Worm (Caenorhabditis elegans) whole organism, late embryonic: ENCODE measurements around the gene T06D4.1.

Experiments used
- F13H6.1 ChIP-seq: sonication (generic microtip); optimal IDR thresholded peaks from 2 replicates; lab custom pipeline; 2016; ENCODE audit warnings: missing genetic modification characterization, missing compliant biosample characterization
- K02D7.2 ChIP-seq: sonication (generic microtip); optimal IDR thresholded peaks from 2 replicates; lab custom pipeline; 2017; ENCODE audit warnings: mild to moderate bottlenecking, missing genetic modification characterization, missing compliant biosample characterization
- Y22D7AL.16 ChIP-seq: sonication (generic microtip); optimal IDR thresholded peaks from 2 replicates; lab custom pipeline; 2016; ENCODE audit warnings: missing genetic modification characterization, missing compliant biosample characterization
- ceh-19 ChIP-seq: fragments of 200-800 bp; sonication (Bioruptor generic); optimal IDR thresholded peaks from 2 replicates; lab custom pipeline; 2018; ENCODE audit warnings: mild to moderate bottlenecking, missing genetic modification characterization, missing compliant biosample characterization
- ceh-22 ChIP-seq: sonication (generic microtip); optimal IDR thresholded peaks from 2 replicates; lab custom pipeline; 2017; ENCODE audit warnings: missing biosample characterization, missing genetic modification characterization
- ceh-24 ChIP-seq: sonication (generic microtip); optimal IDR thresholded peaks from 2 replicates; lab custom pipeline; 2016; ENCODE audit warnings: mild to moderate bottlenecking, missing genetic modification characterization, missing compliant biosample characterization
- ceh-34 ChIP-seq: sonication (generic microtip); optimal IDR thresholded peaks from 2 replicates; lab custom pipeline; 2016; ENCODE audit warnings: mild to moderate bottlenecking, missing genetic modification characterization, missing compliant biosample characterization
- dmd-4 ChIP-seq: sonication (generic microtip); optimal IDR thresholded peaks from 2 replicates; lab custom pipeline; 2016; ENCODE audit warnings: borderline replicate concordance, missing genetic modification characterization, missing compliant biosample characterization
- fax-1 ChIP-seq: sonication (generic microtip); optimal IDR thresholded peaks from 2 replicates; lab custom pipeline; 2016; ENCODE audit warnings: missing genotype, missing genetic modification characterization, missing compliant biosample characterization
- fkh-10 ChIP-seq: fragments of 150-350 bp; optimal IDR thresholded peaks from 2 replicates; lab custom pipeline; 2014; ENCODE audit warnings: missing biosample characterization, missing genetic modification reagents, missing genetic modification characterization
- fkh-6 ChIP-seq: sonication (generic microtip); optimal IDR thresholded peaks from 2 replicates; lab custom pipeline; 2016; ENCODE audit warnings: missing genetic modification characterization, missing compliant biosample characterization
- hlh-6 ChIP-seq: sonication (generic microtip); optimal IDR thresholded peaks from 2 replicates; lab custom pipeline; 2016; ENCODE audit warnings: missing genotype, missing genetic modification characterization, missing compliant biosample characterization
- lim-6 ChIP-seq: sonication (generic microtip); optimal IDR thresholded peaks from 2 replicates; lab custom pipeline; 2016; ENCODE audit warnings: missing genetic modification characterization, missing compliant biosample characterization
- lin-11 ChIP-seq: fragments of 200-800 bp; sonication (Bioruptor generic); optimal IDR thresholded peaks from 2 replicates; lab custom pipeline; 2018; ENCODE audit warnings: mild to moderate bottlenecking, missing genetic modification characterization, missing compliant biosample characterization
- madf-2 ChIP-seq: sonication (generic microtip); optimal IDR thresholded peaks from 2 replicates; lab custom pipeline; 2017; ENCODE audit warnings: missing genetic modification characterization, missing compliant biosample characterization
- mec-3 ChIP-seq: sonication (generic microtip); optimal IDR thresholded peaks from 2 replicates; lab custom pipeline; 2016; ENCODE audit warnings: borderline replicate concordance, missing genetic modification characterization, missing compliant biosample characterization
- nhr-11 ChIP-seq: fragments of 150-350 bp; optimal IDR thresholded peaks from 2 replicates; lab custom pipeline; 2014; ENCODE audit warnings: missing biosample characterization, missing genetic modification characterization
- pag-3 ChIP-seq: sonication (generic microtip); optimal IDR thresholded peaks from 2 replicates; lab custom pipeline; 2016; ENCODE audit warnings: missing compliant biosample characterization, missing genetic modification characterization, borderline replicate concordance
- pqm-1 ChIP-seq: sonication (generic microtip); optimal IDR thresholded peaks from 2 replicates; lab custom pipeline; 2016; ENCODE audit warnings: missing genetic modification characterization, missing compliant biosample characterization
- pros-1 ChIP-seq: fragments of 150-350 bp; optimal IDR thresholded peaks from 2 replicates; lab custom pipeline; 2014; ENCODE audit warnings: missing biosample characterization, missing genetic modification reagents, missing genetic modification characterization
- sox-2 ChIP-seq: fragments of 200-800 bp; sonication (Bioruptor generic); IDR thresholded peaks from 2 replicates; pipeline ENCODE4 v1.3.6; 2022; ENCODE audit warnings: missing genetic modification reagents, missing genetic modification characterization, missing compliant biosample characterization
- syd-9 ChIP-seq: sonication (generic microtip); optimal IDR thresholded peaks from 2 replicates; lab custom pipeline; 2016; ENCODE audit warnings: mild to moderate bottlenecking, missing genetic modification characterization, moderate library complexity, missing compliant biosample characterization
- tbx-7 ChIP-seq: sonication (generic microtip); optimal IDR thresholded peaks from 2 replicates; lab custom pipeline; 2016; ENCODE audit warnings: missing genotype, missing genetic modification characterization, missing compliant biosample characterization
- ttx-3 ChIP-seq: sonication (generic microtip); optimal IDR thresholded peaks from 2 replicates; lab custom pipeline; 2016; ENCODE audit warnings: missing genetic modification reagents, missing genetic modification characterization, missing compliant biosample characterization
- unc-3 ChIP-seq, 2 experiments: fragments of 200-800 bp in 1 of 2; sonication (Bioruptor generic) in 1 of 2; sonication (generic microtip) in 1 of 2; conservative IDR thresholded peaks in 1 of 2; optimal IDR thresholded peaks in 1 of 2; 2 replicates each; pipeline versions ENCODE4 v1.3.6 to Lab custom; 2016 to 2022; ENCODE audit warnings: missing compliant biosample characterization in 2 of 2, missing genetic modification characterization in 2 of 2, missing genetic modification reagents in 1 of 2
- unc-55 ChIP-seq: sonication (generic microtip); optimal IDR thresholded peaks from 2 replicates; lab custom pipeline; 2017; ENCODE audit warnings: missing biosample characterization, missing genetic modification reagents, missing genetic modification characterization
- unc-86 ChIP-seq: sonication (generic microtip); optimal IDR thresholded peaks from 2 replicates; lab custom pipeline; 2016; ENCODE audit warnings: missing genetic modification characterization, missing compliant biosample characterization
- zip-5 ChIP-seq: sonication (generic microtip); optimal IDR thresholded peaks from 2 replicates; lab custom pipeline; 2016; ENCODE audit warnings: missing genetic modification characterization, missing compliant biosample characterization
- ztf-16 ChIP-seq: sonication (generic microtip); optimal IDR thresholded peaks from 2 replicates; lab custom pipeline; 2017; ENCODE audit warnings: missing genetic modification characterization, missing compliant biosample characterization

The T06D4.1 gene

DNA sequence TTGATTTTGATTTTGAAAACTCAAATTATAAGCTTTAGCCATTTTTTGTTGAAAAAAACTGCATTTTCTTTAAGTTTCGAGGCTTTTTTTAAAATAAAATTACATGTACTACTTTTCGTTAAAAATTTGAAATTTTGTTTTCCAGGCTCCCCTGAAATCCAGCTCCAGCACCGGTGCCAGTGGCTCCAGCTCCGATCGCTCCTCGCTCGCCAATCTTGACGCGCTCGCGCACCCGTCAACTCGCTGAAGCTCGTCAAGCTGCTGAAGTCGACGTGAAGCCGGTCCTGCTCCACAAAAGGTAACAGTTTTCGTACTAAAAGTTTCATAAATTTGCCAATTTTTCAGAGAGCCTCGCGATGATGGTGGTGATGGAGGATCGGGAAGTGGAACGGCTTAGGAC is 40.8 kb upstream of the T06D4.1 start:
- TF ChIP-seq sox-2 (GFP tag; lab: Robert Waterston, UW) = no peak
- TF ChIP-seq unc-86 (tag; lab: Kevin White, UChicago) = no peak
- TF ChIP-seq syd-9 = no peak

DNA sequence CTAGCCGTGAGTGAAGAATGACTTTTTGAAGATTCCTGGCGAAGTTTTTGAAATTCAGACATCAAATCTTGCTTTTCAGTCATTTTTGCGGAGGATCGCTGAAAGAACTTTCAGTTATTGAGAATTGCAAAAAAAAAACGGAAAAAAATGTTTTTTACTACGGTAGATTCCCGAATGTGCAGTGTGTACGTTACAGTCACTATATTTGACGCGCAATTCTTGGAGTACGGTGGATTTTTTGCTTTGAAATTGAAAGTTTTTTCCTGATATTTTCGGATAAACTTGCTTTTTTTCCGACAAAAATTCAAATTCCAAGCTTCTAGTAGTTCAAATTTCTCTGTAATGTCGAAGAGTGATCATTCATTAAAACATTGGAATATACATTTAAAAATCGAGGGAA is 39.6 kb upstream of the T06D4.1 start, which contains the start of gene F14D2.11:
Gene F14D2.11, minus strand, starts transcription at position 101 of the 400 bp plus-strand sequence.
- TF ChIP-seq pros-1 (tag; lab: Kevin White, UChicago) (no peak), dmd-4 (tag; lab: Kevin White, UChicago) (no peak), ttx-3 (tag; lab: Kevin White, UChicago) (no peak), F13H6.1 (tag; lab: Kevin White, UChicago) (no peak), ceh-24 (no peak)

DNA sequence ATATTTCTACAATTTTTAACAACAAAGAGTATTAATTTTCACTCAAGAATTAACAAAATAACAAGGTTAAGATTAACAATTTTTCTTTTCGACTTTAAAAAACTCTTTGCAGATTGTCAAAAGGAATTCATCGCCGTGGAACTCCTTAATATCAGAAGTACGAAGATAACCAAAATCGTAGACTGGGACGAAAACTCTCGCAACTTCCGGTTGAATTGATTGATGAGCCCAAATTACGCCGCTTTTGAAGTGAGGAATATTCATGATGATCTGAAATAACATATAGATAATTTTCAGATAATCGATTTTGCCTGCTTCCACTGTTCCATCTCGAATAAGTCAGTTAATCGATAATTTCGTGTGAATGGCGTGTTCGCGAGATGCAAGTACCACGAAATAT is 37.9 kb upstream of the T06D4.1 start, which contains the start of gene F14D2.15:
Gene F14D2.15, minus strand, starts transcription at position 101 of the 400 bp plus-strand sequence.
- no peak for TF ChIP-seq unc-3 (GFP tag; conservative IDR thresholded peaks at IDR 0.05; lab: Robert Waterston, UW)
- TF ChIP-seq unc-3 (tag; optimal IDR thresholded peaks at IDR 0.05; lab: Kevin White, UChicago) = no peak
- no peak for TF ChIP-seq tbx-7 (tag; lab: Kevin White, UChicago)
- TF ChIP-seq ceh-22 = no peak
- TF ChIP-seq lin-11 (tag; lab: Kevin White, UChicago) = no peak
- TF ChIP-seq, all 69 proteins: peak for 0

DNA sequence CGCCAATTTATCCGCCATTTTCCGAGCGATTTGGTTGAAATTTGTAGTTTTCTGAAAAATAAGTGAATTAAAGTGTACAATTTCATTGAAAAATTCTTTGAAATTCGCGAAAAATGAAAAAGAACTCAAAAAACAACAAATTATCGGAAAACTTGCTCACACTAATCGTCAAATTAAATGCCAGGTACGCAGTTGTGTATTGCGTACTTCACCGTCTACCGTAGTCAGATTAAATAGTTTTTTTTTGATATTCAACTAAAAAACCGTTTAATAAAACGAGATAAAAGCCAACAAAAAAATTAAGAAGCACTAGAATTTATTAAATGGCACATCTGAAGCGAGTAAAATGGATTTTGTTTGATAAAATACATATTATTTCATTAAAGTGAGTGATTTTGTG is 36.7 kb upstream of the T06D4.1 start, which contains the start of gene bath-28:
Gene bath-28, minus strand, starts transcription at position 51 of the 400 bp plus-strand sequence.
- no peak for TF ChIP-seq ceh-34 (tag; lab: Kevin White, UChicago)
- TF ChIP-seq lim-6 (tag; lab: Kevin White, UChicago) = no peak
- TF ChIP-seq fkh-10 (GFP tag; lab: Kevin White, UChicago) = no peak
- no peak for TF ChIP-seq unc-55 (GFP tag; lab: Kevin White, UChicago)

DNA sequence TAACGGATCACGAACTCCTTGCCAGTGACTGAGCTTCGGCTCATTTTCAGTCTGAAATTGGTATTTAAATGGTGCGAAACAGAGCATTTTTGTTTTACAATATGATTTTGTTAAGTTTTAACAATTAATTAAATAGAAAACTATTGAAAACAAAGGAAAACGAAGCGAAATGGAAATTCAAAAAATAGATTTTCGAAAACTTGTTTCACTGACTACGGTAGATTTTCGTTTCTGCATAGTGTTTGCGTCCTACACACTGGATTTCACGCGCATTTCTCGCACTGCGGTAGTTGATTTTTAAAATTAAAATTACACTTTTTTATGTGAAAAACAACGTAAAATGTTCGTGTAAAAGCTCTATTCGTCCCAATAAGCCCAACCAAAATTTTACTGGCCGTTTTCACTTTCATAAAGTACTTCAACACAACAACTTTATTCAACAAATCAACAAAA is 35.3 kb upstream of the T06D4.1 start, which contains the start of gene bath-30:
Gene bath-30, minus strand, starts transcription at position 51 of the 453 bp plus-strand sequence.
- TF ChIP-seq K02D7.2 = no peak
- TF ChIP-seq madf-2 (tag; lab: Kevin White, UChicago) = no peak
- no peak for TF ChIP-seq ztf-16 (tag; lab: Kevin White, UChicago)
- TF ChIP-seq mec-3 (tag; lab: Kevin White, UChicago) = no peak
- no peak for TF ChIP-seq lim-6 (tag; lab: Kevin White, UChicago)

- TF ChIP-seq Y22D7AL.16 (no peak), ceh-24 (no peak), ceh-19 (no peak), fax-1 (no peak), fkh-6 (no peak), hlh-6 (no peak), ceh-22 (no peak)
- TF ChIP-seq, all 69 proteins: peak for 0
Measured at ce11 chrII:3347940-3348610, 33.6 kb upstream of the T06D4.1 start, which contains the start of the genes F14D2.14 and bath-29. F14D2.14 (minus strand) TSS chrII:3347990. bath-29 (plus strand) TSS chrII:3348560.

- TF ChIP-seq K02D7.2 = no peak
- TF ChIP-seq ceh-19 = no peak
- TF ChIP-seq nhr-11 = no peak
- TF ChIP-seq pag-3 (tag; lab: Kevin White, UChicago) = no peak
- no peak for TF ChIP-seq fkh-10 (GFP tag; lab: Kevin White, UChicago)
- no peak for TF ChIP-seq pqm-1 (tag; lab: Kevin White, UChicago)
- no peak for TF ChIP-seq dmd-4 (tag; lab: Kevin White, UChicago)
- no peak for TF ChIP-seq ceh-34 (tag; lab: Kevin White, UChicago)
- no peak for TF ChIP-seq hlh-6
- no peak for TF ChIP-seq zip-5
- TF ChIP-seq ttx-3 (tag; lab: Kevin White, UChicago) = no peak
Measured at ce11 chrII:3349820-3350291, 31.8 kb upstream of the T06D4.1 start, which contains the start of gene F14D2.8. F14D2.8 (minus strand) TSS chrII:3349870.
